Worm (Caenorhabditis elegans): ENCODE data around the gene T05H10.1.

DNA sequence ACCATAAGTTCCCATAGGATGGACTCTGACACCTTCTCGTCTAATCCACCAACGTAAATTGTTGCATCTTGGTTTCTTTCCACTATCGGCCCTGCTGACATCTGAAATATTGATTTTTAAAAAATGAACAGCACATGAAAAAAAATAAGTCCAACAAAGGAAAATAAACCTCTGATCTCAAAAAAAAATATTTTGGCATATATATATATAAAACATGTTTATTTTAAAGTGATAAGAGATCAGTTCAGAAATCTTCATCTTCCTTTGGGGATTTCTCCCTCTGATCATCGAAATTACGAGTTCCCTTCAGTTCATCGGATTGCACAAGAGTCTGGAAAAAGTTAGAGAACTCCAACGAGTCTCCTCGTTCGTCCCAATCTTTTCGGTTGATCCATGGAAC lies 6.7 kb upstream of the T05H10.1 start, which contains the start of gene sap-49:
- TF ChIP-seq lsy-2 (tag; optimal IDR thresholded peaks at IDR 0.05) (no peak), unc-62 (GFP tag; optimal IDR thresholded peaks at IDR 0.05) (no peak), lin-13 (tag; optimal IDR thresholded peaks at IDR 0.05) (no peak), snpc-4 (tag; optimal IDR thresholded peaks at IDR 0.05) (no peak), ceh-83 (GFP tag; optimal IDR thresholded peaks at IDR 0.05) (no peak)

Measured in whole organism, mixed stage, embryonic.